Fruit fly (Drosophila melanogaster): ENCODE data around the gene CG31323.

The CG31323 gene

dm6 chr3R:26132854-26133253, 37.8 kb upstream of the CG31323 start, which contains the start of gene CG6142 (continued):
- TF ChIP-seq da (GFP tag; optimal IDR thresholded peaks at IDR 0.05) (no peak), CG8281 (tag; optimal IDR thresholded peaks at IDR 0.05) (no peak), CG4730 (GFP tag; IDR thresholded peaks at IDR 0.05) (no peak), yki (optimal IDR thresholded peaks at IDR 0.05) (no peak), CG34376 (GFP tag; optimal IDR thresholded peaks at IDR 0.05) (no peak), ab (GFP tag; optimal IDR thresholded peaks at IDR 0.05) (no peak), CG34422 (GFP tag; IDR thresholded peaks at IDR 0.05) (0 out of 3 replicates have a peak, but pooled peaks have one; percentile 21)

dm6 chr3R:26137189-26137588, 33.5 kb upstream of the CG31323 start:
- TF ChIP-seq zen (tag; optimal IDR thresholded peaks at IDR 0.05), result no peak
- TF ChIP-seq zfh2 (GFP tag; optimal IDR thresholded peaks at IDR 0.05), result no peak
- no peak for TF ChIP-seq CG12236 (GFP tag; optimal IDR thresholded peaks at IDR 0.05)
- TF ChIP-seq bsh (GFP tag; optimal IDR thresholded peaks at IDR 0.05), result no peak
- TF ChIP-seq Xbp1 (GFP tag; optimal IDR thresholded peaks at IDR 0.05), result peak; percentile 36
- TF ChIP-seq CG15073 (GFP tag; optimal IDR thresholded peaks at IDR 0.05), result no peak
- TF ChIP-seq CG18764 (GFP tag; optimal IDR thresholded peaks at IDR 0.05), result no peak
- no peak for TF ChIP-seq CG4730 (GFP tag; IDR thresholded peaks at IDR 0.05)
- TF ChIP-seq CG17912 (GFP tag; optimal IDR thresholded peaks at IDR 0.05), result peak; percentile 14
- TF ChIP-seq Rfx (GFP tag; IDR thresholded peaks at IDR 0.05), result peak; percentile 29; the same call in 1 of the 2 replicates
- no peak for TF ChIP-seq lola (GFP tag; optimal IDR thresholded peaks at IDR 0.05)
- TF ChIP-seq CG11456 (GFP tag; IDR thresholded peaks at IDR 0.05), result peak; percentile 65; the same call in 1 of the 3 replicates
- TF ChIP-seq lbe (GFP tag; optimal IDR thresholded peaks at IDR 0.05), result no peak
- TF ChIP-seq CG6254 (GFP tag; optimal IDR thresholded peaks at IDR 0.05), result no peak
- TF ChIP-seq CG11696 (GFP tag; IDR thresholded peaks at IDR 0.05), result no peak
- no peak for TF ChIP-seq bigmax (GFP tag; optimal IDR thresholded peaks at IDR 0.05)
- no peak for TF ChIP-seq CG4360 (GFP tag; IDR thresholded peaks at IDR 0.05)
- TF ChIP-seq B-H2 (GFP tag; optimal IDR thresholded peaks at IDR 0.05), result no peak
- TF ChIP-seq CG9932 (GFP tag; IDR thresholded peaks at IDR 0.05), result no peak
- TF ChIP-seq CG17385 (GFP tag; optimal IDR thresholded peaks at IDR 0.05), result no peak
- TF ChIP-seq CG7745 (tag; optimal IDR thresholded peaks at IDR 0.05), result no peak
- TF ChIP-seq CG8765 (GFP tag; IDR thresholded peaks at IDR 0.05), result no peak
- TF ChIP-seq br (optimal IDR thresholded peaks at IDR 0.05), result no peak
- TF ChIP-seq CG5180 (GFP tag; optimal IDR thresholded peaks at IDR 0.05), result no peak
- TF ChIP-seq gem (tag; optimal IDR thresholded peaks at IDR 0.05), result peak; percentile 27
- TF ChIP-seq zf30C (GFP tag; optimal IDR thresholded peaks at IDR 0.05), result no peak
- no peak for TF ChIP-seq CG9817 (tag; optimal IDR thresholded peaks at IDR 0.05)
- TF ChIP-seq CG2712 (tag; optimal IDR thresholded peaks at IDR 0.05), result no peak
- peak; percentile 30 for TF ChIP-seq CG7839 (tag; optimal IDR thresholded peaks at IDR 0.05)
- no peak for TF ChIP-seq CG17328 (GFP tag; IDR thresholded peaks at IDR 0.05)
- TF ChIP-seq Hmx (GFP tag; optimal IDR thresholded peaks at IDR 0.05), result no peak
- TF ChIP-seq ash1 (GFP tag; optimal IDR thresholded peaks at IDR 0.05), result no peak
- peak; percentile 91 for TF ChIP-seq E2f2 (GFP tag; IDR thresholded peaks at IDR 0.05)
- no peak for TF ChIP-seq CG17361 (GFP tag; IDR thresholded peaks at IDR 0.05)
- TF ChIP-seq nau (GFP tag; optimal IDR thresholded peaks at IDR 0.05), result no peak
- TF ChIP-seq CG18476 (GFP tag; optimal IDR thresholded peaks at IDR 0.05), result no peak
- TF ChIP-seq CG6175 (GFP tag; IDR thresholded peaks at IDR 0.05), result no peak
- no peak for TF ChIP-seq Nf-YB (GFP tag; optimal IDR thresholded peaks at IDR 0.05)
- TF ChIP-seq CG7372 (GFP tag; IDR thresholded peaks at IDR 0.05), result no peak
- peak; percentile 45; the same call in 1 of the 3 replicates for TF ChIP-seq knrl (GFP tag; IDR thresholded peaks at IDR 0.05; ENCODE audit: partially characterized antibody)
- no peak for TF ChIP-seq CG34422 (GFP tag; IDR thresholded peaks at IDR 0.05)
- no peak for TF ChIP-seq tin (GFP tag; optimal IDR thresholded peaks at IDR 0.05)
- no peak for TF ChIP-seq CG4707 (GFP tag; optimal IDR thresholded peaks at IDR 0.05)
- TF ChIP-seq CG16863 (GFP tag; optimal IDR thresholded peaks at IDR 0.05), result no peak
- TF ChIP-seq tll (GFP tag; optimal IDR thresholded peaks at IDR 0.05), result no peak
